Fruit fly (Drosophila melanogaster): ENCODE data around the gene Muc68Ca.

Muc68Ca gene

dm6 chr3L:11624281-11624680, 4.4 kb upstream of the Muc68Ca start, which contains the start of gene Akr1B:
Gene Akr1B, minus strand, starts transcription at chr3L:11624381.
- TF ChIP-seq CG10631 (GFP tag; optimal IDR thresholded peaks at IDR 0.05): no peak

- TF ChIP-seq ss (GFP tag; optimal IDR thresholded peaks at IDR 0.05) (peak; percentile 42 to 53), esn (GFP tag; optimal IDR thresholded peaks at IDR 0.05) (peak; percentile 25), svp (GFP tag) (peak; percentile 50), lz (GFP tag; optimal IDR thresholded peaks at IDR 0.05) (no peak), Smox (GFP tag; optimal IDR thresholded peaks at IDR 0.05) (no peak), CG6276 (GFP tag; optimal IDR thresholded peaks at IDR 0.05) (no peak), vri (GFP tag; optimal IDR thresholded peaks at IDR 0.05) (peak; percentile 3), CG6808 (GFP tag; optimal IDR thresholded peaks at IDR 0.05) (peak; percentile 17), cyc (GFP tag; optimal IDR thresholded peaks at IDR 0.05) (no peak), CG15336 (GFP tag; IDR thresholded peaks at IDR 0.05) (no peak), CG16779 (tag; optimal IDR thresholded peaks at IDR 0.05) (peak; percentile 4), CG11762 (GFP tag; optimal IDR thresholded peaks at IDR 0.05; ENCODE audit: insufficient read depth) (no peak), CG9139 (GFP tag; optimal IDR thresholded peaks at IDR 0.05) (peak; percentile 18), Sox15 (GFP tag; optimal IDR thresholded peaks at IDR 0.05) (no peak), CG10669 (GFP tag; optimal IDR thresholded peaks at IDR 0.05) (peak; percentile 5), Eip93F (GFP tag; optimal IDR thresholded peaks at IDR 0.05) (peak; percentile 64), Eip78C (GFP tag) (peak; percentile 66), CG6854 (GFP tag; optimal IDR thresholded peaks at IDR 0.05) (peak; percentile 48), Eip75B (GFP tag; optimal IDR thresholded peaks at IDR 0.05) (no peak), topi (GFP tag; optimal IDR thresholded peaks at IDR 0.05) (peak; percentile 12), CG6163 (GFP tag; IDR thresholded peaks at IDR 0.05) (no peak), CG6792 (GFP tag; optimal IDR thresholded peaks at IDR 0.05) (no peak), dsx (GFP tag; optimal IDR thresholded peaks at IDR 0.05; ENCODE audit: poor library complexity, severe bottlenecking) (peak; percentile 35), net (GFP tag; optimal IDR thresholded peaks at IDR 0.05) (peak; percentile 7), salr (GFP tag; optimal IDR thresholded peaks at IDR 0.05) (no peak)
These were observed 3.5 kb upstream of the Muc68Ca start for dm6 chr3L:11623245-11623883.

- TF ChIP-seq CG32006 (GFP tag; optimal IDR thresholded peaks at IDR 0.05) (no peak), CG10631 (GFP tag; optimal IDR thresholded peaks at IDR 0.05) (no peak), CG11902 (GFP tag; optimal IDR thresholded peaks at IDR 0.05) (no peak), CG6854 (GFP tag; optimal IDR thresholded peaks at IDR 0.05) (no peak), dsx (GFP tag; optimal IDR thresholded peaks at IDR 0.05; ENCODE audit: poor library complexity, severe bottlenecking) (no peak), CG9139 (GFP tag; optimal IDR thresholded peaks at IDR 0.05) (no peak), CG10669 (GFP tag; optimal IDR thresholded peaks at IDR 0.05) (no peak), CG7368 (GFP tag; optimal IDR thresholded peaks at IDR 0.05) (no peak), CG15336 (GFP tag; IDR thresholded peaks at IDR 0.05) (no peak), acj6 (GFP tag; optimal IDR thresholded peaks at IDR 0.05) (no peak), Lpt (GFP tag; optimal IDR thresholded peaks at IDR 0.05) (no peak), vri (GFP tag; optimal IDR thresholded peaks at IDR 0.05) (no peak), CG16779 (tag; optimal IDR thresholded peaks at IDR 0.05) (no peak), dac (GFP tag; optimal IDR thresholded peaks at IDR 0.05) (no peak), esn (GFP tag; optimal IDR thresholded peaks at IDR 0.05) (no peak), spab (GFP tag; optimal IDR thresholded peaks at IDR 0.05) (no peak), Eip75B (GFP tag; optimal IDR thresholded peaks at IDR 0.05) (no peak), Ets21C (GFP tag; optimal IDR thresholded peaks at IDR 0.05) (no peak)
These were observed 2.8 kb upstream of the Muc68Ca start for dm6 chr3L:11622750-11623149.

- TF ChIP-seq Ets21C (GFP tag; optimal IDR thresholded peaks at IDR 0.05) (no peak), fkh (GFP tag; optimal IDR thresholded peaks at IDR 0.05) (peak; percentile 5)
These were observed 10.1 kb downstream of the Muc68Ca start, which contains the start of gene CG42832 for dm6 chr3L:11609835-11610234. Gene CG42832, plus strand, starts transcription at chr3L:11610135.

Measured in whole organism, prepupa.